Worm (Caenorhabditis elegans): ENCODE measurements around the gene EGAP2.2.
A peak's percentile ranks its signal among the peaks of the same experiment; 100 is the strongest.

EGAP2.2 gene

ce11 chrII:5201922-5202562, 27.7 kb upstream of the EGAP2.2 start (continued):
- no peak for TF ChIP-seq unc-130 (GFP tag; optimal IDR thresholded peaks at IDR 0.05)
- TF ChIP-seq mdl-1 (tag; optimal IDR thresholded peaks at IDR 0.05), result no peak
- TF ChIP-seq attf-4 (tag; optimal IDR thresholded peaks at IDR 0.05), result no peak
- no peak for TF ChIP-seq skn-1 (tag; optimal IDR thresholded peaks at IDR 0.05)
- 0 out of 2 replicates have a peak, but pooled peaks have one; percentile 30 for TF ChIP-seq mdt-29 (GFP tag; IDR thresholded peaks at IDR 0.05)
- TF ChIP-seq ceh-28 (tag; optimal IDR thresholded peaks at IDR 0.05), result no peak
- no peak for TF ChIP-seq duxl-1 (tag; optimal IDR thresholded peaks at IDR 0.05; ENCODE audit: poor library complexity)
- no peak for TF ChIP-seq tag-97 (GFP tag; IDR thresholded peaks at IDR 0.05)
- no peak for TF ChIP-seq lin-15B (tag; optimal IDR thresholded peaks at IDR 0.05)
- no peak for TF ChIP-seq mxl-2 (GFP tag; conservative IDR thresholded peaks at IDR 0.05)
- peak; percentile 45 for TF ChIP-seq mes-2 (tag; optimal IDR thresholded peaks at IDR 0.05; ENCODE audit: poor library complexity, severe bottlenecking)
- TF ChIP-seq ama-1 (optimal IDR thresholded peaks at IDR 0.05), result no peak
- no peak for TF ChIP-seq lin-39 (tag; optimal IDR thresholded peaks at IDR 0.05)
- TF ChIP-seq dmd-8 (GFP tag; IDR thresholded peaks at IDR 0.05), result no peak
- no peak for TF ChIP-seq sdz-12 (GFP tag; optimal IDR thresholded peaks at IDR 0.05)
- TF ChIP-seq daf-12 (tag; optimal IDR thresholded peaks at IDR 0.05), result no peak
- TF ChIP-seq ZK337.2 (GFP tag; IDR thresholded peaks at IDR 0.05), result no peak
- no peak for TF ChIP-seq fkh-10 (GFP tag; optimal IDR thresholded peaks at IDR 0.05)
- peak; percentile 51 for TF ChIP-seq cey-2 (tag; optimal IDR thresholded peaks at IDR 0.05; ENCODE audit: borderline replicate concordance, insufficient read depth)
- TF ChIP-seq nhr-28 (tag; optimal IDR thresholded peaks at IDR 0.05), result peak; percentile 76
- no peak for TF ChIP-seq aly-2 (tag; optimal IDR thresholded peaks at IDR 0.05)
- TF ChIP-seq F26F4.8 (GFP tag; conservative IDR thresholded peaks at IDR 0.05), result no peak
- TF ChIP-seq lir-3 (tag; optimal IDR thresholded peaks at IDR 0.05), result no peak
- TF ChIP-seq Y5F2A.4 (GFP tag; optimal IDR thresholded peaks at IDR 0.05), result no peak
- no peak for TF ChIP-seq daf-19 (GFP tag; conservative IDR thresholded peaks at IDR 0.05)
- TF ChIP-seq zip-2 (tag; optimal IDR thresholded peaks at IDR 0.05), result no peak
- no peak for TF ChIP-seq fos-1 (tag; optimal IDR thresholded peaks at IDR 0.05)
- no peak for TF ChIP-seq nhr-25 (tag; optimal IDR thresholded peaks at IDR 0.05; ENCODE audit: borderline replicate concordance, insufficient read depth)
- peak; percentile 31 for TF ChIP-seq nhr-6 (tag; optimal IDR thresholded peaks at IDR 0.05)
- TF ChIP-seq D1046.2 (GFP tag; IDR thresholded peaks at IDR 0.05), result no peak
- no peak for TF ChIP-seq jun-1 (tag; optimal IDR thresholded peaks at IDR 0.05)
- TF ChIP-seq dpl-1 (GFP tag; optimal IDR thresholded peaks at IDR 0.05), result no peak
- no peak for TF ChIP-seq madf-5 (GFP tag; IDR thresholded peaks at IDR 0.05)
- TF ChIP-seq madf-9 (GFP tag; conservative IDR thresholded peaks at IDR 0.05), result no peak
- TF ChIP-seq T26A8.4 (GFP tag; IDR thresholded peaks at IDR 0.05), result peak; percentile 43; the same call in 1 of the 2 replicates
- no peak for TF ChIP-seq set-16 (GFP tag; IDR thresholded peaks at IDR 0.05)
- TF ChIP-seq ceh-32 (tag; optimal IDR thresholded peaks at IDR 0.05; ENCODE audit: poor library complexity), result no peak
- peak; percentile 50 for TF ChIP-seq nhr-10 (tag; optimal IDR thresholded peaks at IDR 0.05)
- peak; percentile 36 for TF ChIP-seq mep-1 (tag; optimal IDR thresholded peaks at IDR 0.05)
- TF ChIP-seq lsy-2 (tag; optimal IDR thresholded peaks at IDR 0.05), result peak in 1 of 2 experiments; percentile 25
- peak; percentile 91 for TF ChIP-seq hlh-11 (tag; optimal IDR thresholded peaks at IDR 0.05)
- TF ChIP-seq zip-11 (GFP tag; IDR thresholded peaks at IDR 0.05), result no peak
- TF ChIP-seq ceh-20 (GFP tag; IDR thresholded peaks at IDR 0.05), result peak; percentile 63
- no peak for TF ChIP-seq daf-8 (GFP tag; IDR thresholded peaks at IDR 0.05)
- no peak for TF ChIP-seq F49E8.2 (tag; optimal IDR thresholded peaks at IDR 0.05; ENCODE audit: borderline replicate concordance)
- no peak for TF ChIP-seq unc-39 (tag; optimal IDR thresholded peaks at IDR 0.05)
- TF ChIP-seq nhr-11 (tag; optimal IDR thresholded peaks at IDR 0.05), result no peak
- peak; percentile 21 for TF ChIP-seq mxl-3 (GFP tag; optimal IDR thresholded peaks at IDR 0.05)
- no peak for TF ChIP-seq dmd-9 (GFP tag; IDR thresholded peaks at IDR 0.05)
- no peak for TF ChIP-seq ZK546.5 (tag; optimal IDR thresholded peaks at IDR 0.05)
- peak; percentile 91 for TF ChIP-seq pqm-1 (tag; optimal IDR thresholded peaks at IDR 0.05)

Data from whole organism, L4 larva.